Fruit fly (Drosophila melanogaster): ENCODE data around the gene CG8939.

- no peak for TF ChIP-seq CG34367 (tag; optimal IDR thresholded peaks at IDR 0.05)
- TF ChIP-seq CG17806 (tag; optimal IDR thresholded peaks at IDR 0.05) = no peak
- no peak for TF ChIP-seq CG4496 (GFP tag; IDR thresholded peaks at IDR 0.05)
- no peak for TF ChIP-seq fd96Ca (GFP tag; IDR thresholded peaks at IDR 0.05)
- no peak for TF ChIP-seq CG8159 (tag; optimal IDR thresholded peaks at IDR 0.05)
- no peak for TF ChIP-seq CG8301 (tag; optimal IDR thresholded peaks at IDR 0.05)
- TF ChIP-seq CG14655 (GFP tag; optimal IDR thresholded peaks at IDR 0.05) = no peak
- TF ChIP-seq Pif1B (GFP tag; optimal IDR thresholded peaks at IDR 0.05) = no peak
Measured at dm6 chrX:15973157-15973774, 23.6 kb upstream of the CG8939 start, which contains the start of gene mmd.

All from whole organism, pupa.